Worm (Caenorhabditis elegans) whole organism, midembryonic: Measurements from ENCODE around the gene decr-1.3.

Source experiments
- T22C8.4 ChIP-seq: fragments of 200-800 bp; sonication (Bioruptor generic); IDR thresholded peaks from 2 replicates; pipeline ENCODE4 v1.3.6; 2022; ENCODE audit warnings: missing genetic modification characterization, missing compliant biosample characterization
- cog-1 ChIP-seq: sonication (generic microtip); optimal IDR thresholded peaks from 2 replicates; lab custom pipeline; 2016; ENCODE audit warnings: missing genetic modification characterization, missing compliant biosample characterization
- flt-1 ChIP-seq: fragments of 200-800 bp; sonication (Bioruptor generic); IDR thresholded peaks from 2 replicates; pipeline ENCODE4 v1.3.6; 2022; ENCODE audit warnings: missing genetic modification characterization, missing compliant biosample characterization
- klf-2 ChIP-seq: fragments of 200-800 bp; sonication (Bioruptor generic); conservative IDR thresholded peaks from 2 replicates; pipeline ENCODE4 v1.3.6; 2022; ENCODE audit warnings: missing genetic modification reagents, missing genetic modification characterization, missing compliant biosample characterization
- med-1 ChIP-seq: sonication (generic microtip); optimal IDR thresholded peaks from 2 replicates; lab custom pipeline; 2017; ENCODE audit warnings: missing genetic modification characterization, mild to moderate bottlenecking, missing compliant biosample characterization, antibody characterized with exemption, missing genetic modification reagents; ENCODE audit not compliant: insufficient read depth
- tab-1 ChIP-seq: fragments of 200-800 bp; sonication (Bioruptor generic); IDR thresholded peaks from 2 replicates; pipeline ENCODE4 v1.3.6; 2022; ENCODE audit warnings: missing genetic modification characterization, missing compliant biosample characterization
- ztf-23 ChIP-seq: fragments of 200-800 bp; sonication (Bioruptor generic); IDR thresholded peaks from 2 replicates; pipeline ENCODE4 v1.3.6; 2022; ENCODE audit warnings: missing genetic modification reagents, missing genetic modification characterization, missing compliant biosample characterization
- ztf-29 ChIP-seq: fragments of 200-800 bp; sonication (Bioruptor generic); IDR thresholded peaks from 2 replicates; pipeline ENCODE4 v1.3.6; 2022; ENCODE audit warnings: missing genetic modification reagents, missing genetic modification characterization, missing compliant biosample characterization

DNA sequence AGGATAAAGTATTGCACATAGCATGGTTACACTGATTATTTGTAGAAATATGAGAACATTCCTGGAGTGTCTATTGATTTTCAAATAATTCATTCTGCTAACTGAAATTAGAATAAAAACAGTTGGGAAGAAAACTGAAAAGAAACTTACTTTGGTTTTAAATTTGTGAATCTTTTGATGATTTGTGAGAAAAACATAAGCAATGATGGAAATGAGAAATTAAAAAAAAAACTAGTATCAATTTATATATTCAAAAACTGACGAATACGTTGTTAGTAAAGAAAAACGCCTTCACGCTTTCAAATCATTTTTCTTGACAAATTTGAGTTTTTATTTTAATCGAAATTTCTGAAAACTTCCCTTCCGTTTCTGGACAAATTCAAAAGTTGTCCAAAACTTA is 19.8 kb upstream of the decr-1.3 start, which contains the start of gene T05C12.9:
- no peak for TF ChIP-seq tab-1
- no peak for TF ChIP-seq cog-1 (tag; lab: Kevin White, UChicago)
- no peak for TF ChIP-seq klf-2 (GFP tag; lab: Robert Waterston, UW)
- TF ChIP-seq ztf-29 (GFP tag; lab: Robert Waterston, UW), result no peak
- no peak for TF ChIP-seq med-1
- no peak for TF ChIP-seq flt-1 (GFP tag; lab: Robert Waterston, UW)
- TF ChIP-seq T22C8.4 (GFP tag; lab: Robert Waterston, UW), result no peak
- TF ChIP-seq ztf-23 (GFP tag; lab: Robert Waterston, UW), result no peak
